Fruit fly (Drosophila melanogaster) whole organism, pupa: Measurements from ENCODE around the gene BG642312.

ENCODE experiments used
- CG17806 ChIP-seq: fragments of 200-800 bp; sonication (Bioruptor generic); optimal IDR thresholded peaks from 2 replicates; lab custom pipeline; 2018; ENCODE audit warnings: missing biosample characterization, mild to moderate bottlenecking, missing genetic modification characterization, moderate library complexity
- CG4496 ChIP-seq: fragments of 200-800 bp; sonication (Bioruptor generic); IDR thresholded peaks from 3 replicates; pipeline ENCODE4 v1.3.6; 2022; ENCODE audit warnings: missing biosample characterization, missing genetic modification characterization
- CG9948 ChIP-seq: fragments of 200-800 bp; sonication (Bioruptor generic); optimal IDR thresholded peaks from 2 replicates; lab custom pipeline; 2018; ENCODE audit warnings: missing biosample characterization, mild to moderate bottlenecking, missing genetic modification characterization, moderate library complexity

dm6 chr3L:6216787-6217078, 16.4 kb downstream of the BG642312 start:
- no peak for TF ChIP-seq CG9948 (tag; lab: Kevin White, UChicago)
- TF ChIP-seq CG4496 (GFP tag; lab: Robert Waterston, UW) = no peak
- TF ChIP-seq CG17806 = no peak
